Fruit fly (Drosophila melanogaster): ENCODE data around the gene CG43102.

DNA sequence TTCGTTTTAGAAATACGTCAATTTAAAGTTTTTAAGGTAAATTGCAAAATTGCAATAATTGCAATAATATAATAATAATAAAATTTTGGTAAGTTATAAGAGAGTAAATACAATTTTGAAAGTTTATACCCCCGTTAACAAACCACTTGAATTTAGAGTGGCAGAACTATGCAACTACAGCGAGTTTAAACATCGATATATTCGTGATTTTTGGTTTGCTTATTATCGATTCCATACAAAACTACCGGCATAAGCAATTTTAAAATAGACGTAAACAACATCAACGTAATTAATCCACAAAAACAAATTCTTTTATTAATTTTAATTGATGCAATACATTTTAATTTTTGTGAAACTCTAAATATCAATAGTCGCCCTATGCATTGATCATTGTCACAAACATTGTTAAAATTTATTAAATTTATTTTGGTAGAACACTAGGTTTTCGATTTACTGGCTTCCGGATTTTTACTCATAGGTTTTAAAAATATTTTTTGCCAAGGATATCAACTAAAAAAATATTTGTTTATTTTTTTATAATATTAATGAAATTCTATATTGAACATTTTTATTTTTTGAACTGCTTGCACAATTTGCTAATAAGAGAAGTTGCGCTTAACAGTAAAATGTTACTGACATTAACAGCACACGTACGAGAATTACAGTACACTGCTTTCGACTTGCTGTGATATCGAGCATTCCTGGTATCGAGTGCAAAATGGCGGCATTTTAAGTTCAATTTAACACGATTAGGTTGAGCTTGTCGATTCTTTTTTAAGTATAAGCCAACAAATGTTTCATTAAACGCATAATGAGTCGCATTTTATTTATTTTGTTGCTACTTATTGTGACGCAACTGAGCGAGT is 75.3 kb downstream of the CG43102 start, which contains the start of gene Pxt:
- TF ChIP-seq CG8478 (optimal IDR thresholded peaks at IDR 0.05) (no peak), CTCF (optimal IDR thresholded peaks at IDR 0.05) (peak in 1 of 2 experiments; percentile 30)

Data from S2 (cell line).